Fruit fly (Drosophila melanogaster): ENCODE results near the gene CG12071.
A peak's percentile ranks its signal among the peaks of the same experiment; 100 is the strongest.

CG12071 gene

DNA sequence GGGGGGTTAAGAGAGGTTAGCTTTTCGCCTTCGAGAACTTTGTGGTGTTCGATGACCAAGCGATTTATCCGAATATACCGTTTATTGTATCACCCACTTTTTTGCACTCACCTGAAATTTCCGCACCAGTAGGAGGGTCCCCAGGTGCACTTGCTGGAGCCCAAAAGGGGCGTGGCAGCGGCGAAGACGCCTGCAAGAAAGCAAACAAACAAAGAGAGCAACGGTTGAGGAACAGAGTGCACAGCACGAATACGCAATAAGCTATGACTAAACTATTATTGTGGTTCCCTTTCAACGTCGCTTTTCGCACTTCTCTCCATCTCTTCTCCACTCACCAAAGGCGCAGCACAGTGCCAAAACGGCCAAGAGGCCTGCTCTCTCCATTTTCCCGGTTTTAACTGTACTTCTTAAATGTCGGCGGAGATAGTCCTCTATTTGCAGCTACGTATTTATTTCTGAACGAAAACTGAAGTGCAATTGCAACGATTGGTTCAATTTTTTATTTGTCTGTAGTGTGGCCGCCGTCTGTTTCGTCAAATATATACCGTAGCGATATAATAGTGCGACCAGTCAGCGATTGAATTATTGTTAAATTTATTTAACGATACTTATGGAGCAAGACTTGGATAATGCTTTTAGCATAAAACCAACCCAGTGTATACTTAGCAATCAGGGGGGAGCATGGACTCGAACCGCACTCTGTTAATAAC, 7.9 kb upstream of the CG12071 start, which contains the start of gene Sap-r (continued):
- TF ChIP-seq Nf-YC (tag; optimal IDR thresholded peaks at IDR 0.05): peak; percentile 92
- TF ChIP-seq lola (GFP tag; optimal IDR thresholded peaks at IDR 0.05): no peak
- TF ChIP-seq stwl (tag; optimal IDR thresholded peaks at IDR 0.05): peak; percentile 91
- TF ChIP-seq schlank (tag; optimal IDR thresholded peaks at IDR 0.05): no peak
- TF ChIP-seq CG8281 (tag; optimal IDR thresholded peaks at IDR 0.05): no peak
- no peak for TF ChIP-seq CG11695 (GFP tag; IDR thresholded peaks at IDR 0.05)
- TF ChIP-seq slp2 (GFP tag; optimal IDR thresholded peaks at IDR 0.05): no peak
- TF ChIP-seq Taf1 (GFP tag; IDR thresholded peaks at IDR 0.05): no peak
- TF ChIP-seq CG4707 (GFP tag; optimal IDR thresholded peaks at IDR 0.05): no peak
- TF ChIP-seq CG11723 (GFP tag; optimal IDR thresholded peaks at IDR 0.05): no peak
- TF ChIP-seq CG10267 (tag; optimal IDR thresholded peaks at IDR 0.05): peak; percentile 59
- no peak for TF ChIP-seq bsh (GFP tag; optimal IDR thresholded peaks at IDR 0.05)
- TF ChIP-seq salm (tag; optimal IDR thresholded peaks at IDR 0.05): no peak
- TF ChIP-seq CG5245 (GFP tag; optimal IDR thresholded peaks at IDR 0.05): no peak
- TF ChIP-seq CG13287 (GFP tag; IDR thresholded peaks at IDR 0.05; ENCODE audit: partially characterized antibody): peak; percentile 92
- TF ChIP-seq CG7372 (GFP tag; IDR thresholded peaks at IDR 0.05): no peak
- no peak for TF ChIP-seq CG17186 (GFP tag; optimal IDR thresholded peaks at IDR 0.05)
- TF ChIP-seq ac (GFP tag; optimal IDR thresholded peaks at IDR 0.05): no peak
- TF ChIP-seq CG12769 (tag; optimal IDR thresholded peaks at IDR 0.05): peak; percentile 60
- peak; percentile 71 for TF ChIP-seq trem (tag; optimal IDR thresholded peaks at IDR 0.05)
- peak; percentile 97 for TF ChIP-seq CG9797 (GFP tag; optimal IDR thresholded peaks at IDR 0.05)
- no peak for TF ChIP-seq hkb (optimal IDR thresholded peaks at IDR 0.05)
- 0 out of 2 replicates have a peak, but pooled peaks have one; percentile 22 for TF ChIP-seq hkb (GFP tag; IDR thresholded peaks at IDR 0.05)
- no peak for TF ChIP-seq CG31365 (tag; optimal IDR thresholded peaks at IDR 0.05)
- no peak for TF ChIP-seq Gug (GFP tag; IDR thresholded peaks at IDR 0.05)
- TF ChIP-seq HHEX (GFP tag; optimal IDR thresholded peaks at IDR 0.05): no peak
- no peak for TF ChIP-seq rib (GFP tag; IDR thresholded peaks at IDR 0.05)
- no peak for TF ChIP-seq Lpt (GFP tag; optimal IDR thresholded peaks at IDR 0.05)
- no peak for TF ChIP-seq H2.0 (GFP tag; IDR thresholded peaks at IDR 0.05)
- no peak for TF ChIP-seq CG6813 (GFP tag; optimal IDR thresholded peaks at IDR 0.05)
- TF ChIP-seq CG9876 (GFP tag; optimal IDR thresholded peaks at IDR 0.05): no peak
- TF ChIP-seq Rx (GFP tag; IDR thresholded peaks at IDR 0.05): no peak
- peak; percentile 83 for TF ChIP-seq Opbp (GFP tag; IDR thresholded peaks at IDR 0.05; ENCODE audit: partially characterized antibody)
- TF ChIP-seq onecut (GFP tag; IDR thresholded peaks at IDR 0.05): no peak
- TF ChIP-seq nom (GFP tag; optimal IDR thresholded peaks at IDR 0.05): peak; percentile 41
- no peak for TF ChIP-seq gce (GFP tag; IDR thresholded peaks at IDR 0.05)
- TF ChIP-seq Hr78 (GFP tag; optimal IDR thresholded peaks at IDR 0.05): no peak
- TF ChIP-seq az2 (GFP tag; optimal IDR thresholded peaks at IDR 0.05): no peak
- no peak for TF ChIP-seq Drgx (GFP tag; IDR thresholded peaks at IDR 0.05)
- TF ChIP-seq CG3838 (GFP tag; optimal IDR thresholded peaks at IDR 0.05): no peak
- no peak for TF ChIP-seq Atf-2 (GFP tag; optimal IDR thresholded peaks at IDR 0.05)
- TF ChIP-seq croc (GFP tag; conservative IDR thresholded peaks at IDR 0.05): no peak
- peak; percentile 85 for TF ChIP-seq CG1603 (tag; optimal IDR thresholded peaks at IDR 0.05)
- TF ChIP-seq CG11093 (GFP tag; IDR thresholded peaks at IDR 0.05): no peak
- peak; percentile 89 for TF ChIP-seq knrl (GFP tag; IDR thresholded peaks at IDR 0.05; ENCODE audit: partially characterized antibody)
- no peak for TF ChIP-seq nau (GFP tag; optimal IDR thresholded peaks at IDR 0.05)
- no peak for TF ChIP-seq ken (GFP tag; IDR thresholded peaks at IDR 0.05)
- peak; percentile 55 for TF ChIP-seq run (tag; optimal IDR thresholded peaks at IDR 0.05)
- peak; percentile 49 for TF ChIP-seq vvl (GFP tag; IDR thresholded peaks at IDR 0.05)
- TF ChIP-seq Scr (GFP tag; IDR thresholded peaks at IDR 0.05; ENCODE audit: partially characterized antibody): peak; percentile 72
